Fruit fly (Drosophila melanogaster) whole organism, adult: Measurements from ENCODE around the gene CG31516.

Experiments
- Clk ChIP-seq: fragments of 200-800 bp; sonication (Bioruptor generic); optimal IDR thresholded peaks from 2 replicates; lab custom pipeline; 2017; ENCODE audit warnings: missing biosample characterization, missing genetic modification characterization
- Crg-1 ChIP-seq: fragments of 200-800 bp; sonication (Bioruptor generic); optimal IDR thresholded peaks from 2 replicates; lab custom pipeline; 2016; ENCODE audit warnings: missing biosample characterization, missing genetic modification characterization
- Mnt ChIP-seq: fragments of 200-800 bp; sonication (Bioruptor generic); optimal IDR thresholded peaks from 2 replicates; lab custom pipeline; 2016; ENCODE audit warnings: missing biosample characterization, mild to moderate bottlenecking, missing genetic modification characterization
- ovo ChIP-seq: fragments of 200-800 bp; sonication (Bioruptor generic); optimal IDR thresholded peaks from 2 replicates; lab custom pipeline; 2016; ENCODE audit warnings: missing biosample characterization, missing genetic modification characterization
- toe ChIP-seq: fragments of 200-800 bp; sonication (Bioruptor generic); optimal IDR thresholded peaks from 2 replicates; lab custom pipeline; 2016; ENCODE audit warnings: missing biosample characterization, missing genetic modification characterization

dm6 chr3R:4228426-4228825, 8.5 kb upstream of the CG31516 start:
- TF ChIP-seq toe (GFP tag; lab: Kevin White, UChicago) (no peak), Crg-1 (GFP tag; lab: Kevin White, UChicago) (no peak), ovo (no peak), Mnt (GFP tag; lab: Kevin White, UChicago) (no peak), Clk (no peak)
